Worm (Caenorhabditis elegans): Measurements from ENCODE around the gene faah-6.

DNA sequence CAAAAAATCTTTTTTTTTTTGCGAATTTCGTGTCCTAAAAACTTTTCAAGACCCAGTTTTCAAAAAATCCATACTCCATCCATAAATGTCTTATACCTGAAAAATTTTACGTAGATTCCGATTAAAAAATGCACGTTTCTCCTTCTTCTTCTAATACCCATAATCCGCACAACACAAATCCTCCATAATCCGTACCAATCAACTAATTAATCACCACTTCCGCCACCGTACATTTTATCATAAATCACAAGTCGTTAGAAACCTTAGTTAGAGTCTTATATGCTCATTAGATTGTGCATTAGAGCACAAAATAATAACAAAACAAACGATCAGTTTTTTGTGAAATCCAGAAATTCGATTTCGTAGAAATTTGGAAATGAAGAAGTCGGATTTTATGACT lies 18.8 kb downstream of the faah-6 start:
- TF ChIP-seq ztf-11 (tag; optimal IDR thresholded peaks at IDR 0.05) (no peak), mdl-1 (tag; optimal IDR thresholded peaks at IDR 0.05) (no peak), zag-1 (tag; optimal IDR thresholded peaks at IDR 0.05) (no peak), lsy-2 (tag; optimal IDR thresholded peaks at IDR 0.05) (no peak), dmd-8 (GFP tag; IDR thresholded peaks at IDR 0.05) (no peak), nhr-28 (tag; optimal IDR thresholded peaks at IDR 0.05) (no peak), rbr-2 (tag; optimal IDR thresholded peaks at IDR 0.05) (no peak), nhr-6 (tag; optimal IDR thresholded peaks at IDR 0.05) (no peak), egl-43 (GFP tag; IDR thresholded peaks at IDR 0.05) (no peak), unc-62 (GFP tag; optimal IDR thresholded peaks at IDR 0.05 in 1 of 2) (no peak), unc-62 (tag; optimal IDR thresholded peaks at IDR 0.05) (no peak), pha-4 (GFP tag; IDR thresholded peaks at IDR 0.05) (no peak), pha-4 (tag; optimal IDR thresholded peaks at IDR 0.05) (no peak), jun-1 (tag; optimal IDR thresholded peaks at IDR 0.05) (no peak), aha-1 (tag) (peak; percentile 84)
